Fruit fly (Drosophila melanogaster) whole organism, embryonic: Measurements from ENCODE around the gene st.
A peak's percentile ranks its signal among the peaks of the same experiment; 100 is the strongest.

Experiments
- ATbp ChIP-seq: fragments of 200-800 bp; sonication (Bioruptor generic); optimal IDR thresholded peaks from 2 replicates; lab custom pipeline; 2017; ENCODE audit warnings: missing biosample characterization, mild to moderate bottlenecking, missing genetic modification characterization, missing genetic modification reagents
- CG10654 ChIP-seq: fragments of 200-800 bp; sonication (Bioruptor generic); optimal IDR thresholded peaks from 2 replicates; lab custom pipeline; 2016; ENCODE audit warnings: missing biosample characterization, missing genetic modification characterization
- CG11398 ChIP-seq: fragments of 200-800 bp; sonication (Bioruptor generic); optimal IDR thresholded peaks from 2 replicates; lab custom pipeline; 2016; ENCODE audit warnings: missing biosample characterization, missing genetic modification characterization
- CG11504 ChIP-seq: fragments of 200-800 bp; sonication (Bioruptor generic); optimal IDR thresholded peaks from 3 replicates; lab custom pipeline; 2019; ENCODE audit warnings: missing biosample characterization, mild to moderate bottlenecking, missing genetic modification characterization, moderate library complexity
- CG12071 ChIP-seq: fragments of 200-800 bp; sonication (Bioruptor generic); optimal IDR thresholded peaks from 3 replicates; lab custom pipeline; 2018; ENCODE audit warnings: missing biosample characterization, mild to moderate bottlenecking, missing genetic modification characterization
- CG12155 ChIP-seq: fragments of 200-800 bp; sonication (Bioruptor generic); optimal IDR thresholded peaks from 3 replicates; lab custom pipeline; 2016; ENCODE audit warnings: missing biosample characterization, missing genetic modification characterization
- CG12769 ChIP-seq: fragments of 200-800 bp; sonication (Bioruptor generic); optimal IDR thresholded peaks from 2 replicates; lab custom pipeline; 2019; ENCODE audit warnings: missing biosample characterization, mild to moderate bottlenecking, missing genetic modification characterization, moderate library complexity
- CG13894 ChIP-seq: fragments of 200-800 bp; sonication (Bioruptor generic); optimal IDR thresholded peaks from 3 replicates; lab custom pipeline; 2018; ENCODE audit warnings: missing biosample characterization, mild to moderate bottlenecking, missing genetic modification characterization, moderate library complexity
- CG14441 ChIP-seq: fragments of 200-800 bp; sonication (Bioruptor generic); IDR thresholded peaks from 2 replicates; pipeline ENCODE4 v1.3.6; 2022; ENCODE audit warnings: missing biosample characterization, missing genetic modification characterization
- CG15011 ChIP-seq: fragments of 200-800 bp; sonication (Bioruptor generic); optimal IDR thresholded peaks from 3 replicates; lab custom pipeline; 2018; ENCODE audit warnings: missing biosample characterization, mild to moderate bottlenecking, missing genetic modification characterization
- CG17385 ChIP-seq: fragments of 200-800 bp; sonication (Bioruptor generic); optimal IDR thresholded peaks from 3 replicates; lab custom pipeline; 2018; ENCODE audit warnings: missing biosample characterization, mild to moderate bottlenecking, missing genetic modification characterization
- CG17912 ChIP-seq: fragments of 200-800 bp; sonication (Bioruptor generic); optimal IDR thresholded peaks from 2 replicates; lab custom pipeline; 2018; ENCODE audit warnings: missing biosample characterization, mild to moderate bottlenecking, missing genetic modification characterization
- CG2678 ChIP-seq: fragments of 200-800 bp; sonication (Bioruptor generic); optimal IDR thresholded peaks from 3 replicates; lab custom pipeline; 2019; ENCODE audit warnings: missing biosample characterization, mild to moderate bottlenecking, missing genetic modification characterization, moderate library complexity
- CG33213 ChIP-seq: fragments of 200-800 bp; sonication (Bioruptor generic); optimal IDR thresholded peaks from 3 replicates; lab custom pipeline; 2016; ENCODE audit warnings: missing biosample characterization, missing genetic modification characterization
- CG34422 ChIP-seq: fragments of 200-800 bp; sonication (Bioruptor generic); IDR thresholded peaks from 3 replicates; pipeline ENCODE4 v1.3.6; 2022; ENCODE audit warnings: missing biosample characterization, missing genetic modification characterization
- CG9817 ChIP-seq: fragments of 200-800 bp; sonication (Bioruptor generic); optimal IDR thresholded peaks from 2 replicates; lab custom pipeline; 2018; ENCODE audit warnings: missing biosample characterization, mild to moderate bottlenecking, missing genetic modification characterization, moderate library complexity
- CG9932 ChIP-seq: fragments of 200-800 bp; sonication (Bioruptor generic); IDR thresholded peaks from 2 replicates; pipeline ENCODE4 v1.3.6; 2022; ENCODE audit warnings: missing biosample characterization, missing genetic modification characterization
- Dll ChIP-seq: fragments of 200-800 bp; sonication (Bioruptor generic); IDR thresholded peaks from 4 replicates; pipeline ENCODE4 v1.3.6; 2022; ENCODE audit warnings: missing biosample characterization, missing genetic modification characterization; ENCODE audit not compliant: partially characterized antibody
- Fer1 ChIP-seq: fragments of 200-800 bp; sonication (Bioruptor generic); optimal IDR thresholded peaks from 2 replicates; lab custom pipeline; 2017; ENCODE audit warnings: missing biosample characterization, mild to moderate bottlenecking, missing genetic modification characterization
- GATAe ChIP-seq: fragments of 200-800 bp; sonication (Bioruptor generic); conservative IDR thresholded peaks from 2 replicates; pipeline ENCODE4 v1.3.6; 2022; ENCODE audit warnings: missing biosample characterization, missing genetic modification characterization
- Hey ChIP-seq: fragments of 200-800 bp; sonication (Bioruptor generic); optimal IDR thresholded peaks from 3 replicates; lab custom pipeline; 2018; ENCODE audit warnings: missing biosample characterization, mild to moderate bottlenecking, missing genetic modification characterization
- Lhr ChIP-seq: fragments of 200-800 bp; sonication (Bioruptor generic); optimal IDR thresholded peaks from 3 replicates; lab custom pipeline; 2017; ENCODE audit warnings: mild to moderate bottlenecking, missing biosample characterization, missing genetic modification reagents, missing genetic modification characterization
- Lpt ChIP-seq: fragments of >200 bp; optimal IDR thresholded peaks from 2 replicates; lab custom pipeline; 2018; ENCODE audit warnings: missing biosample characterization, missing genetic modification characterization
- Max ChIP-seq: fragments of 200-800 bp; sonication (Bioruptor generic); optimal IDR thresholded peaks from 2 replicates; lab custom pipeline; 2016; ENCODE audit warnings: missing biosample characterization, mild to moderate bottlenecking, missing genetic modification characterization
- Med ChIP-seq: fragments of 200-800 bp; sonication (Bioruptor generic); peaks from one replicate; lab custom pipeline; 2016; ENCODE audit warnings: missing biosample characterization, missing genetic modification characterization, mild to moderate bottlenecking, inconsistent platforms, moderate library complexity
- Mrtf ChIP-seq: fragments of 200-800 bp; sonication (Bioruptor generic); IDR thresholded peaks from 3 replicates; pipeline ENCODE4 v1.3.6; 2022; ENCODE audit warnings: missing biosample characterization, missing genetic modification characterization
- NC2α ChIP-seq: fragments of 200-800 bp; sonication (Bioruptor generic); optimal IDR thresholded peaks from 2 replicates; lab custom pipeline; 2016; ENCODE audit warnings: missing biosample characterization, missing genetic modification characterization
- NK7.1 ChIP-seq: fragments of 200-800 bp; sonication (Bioruptor generic); optimal IDR thresholded peaks from 3 replicates; lab custom pipeline; 2016; ENCODE audit warnings: missing biosample characterization, missing genetic modification characterization
- Ravus ChIP-seq: fragments of 200-800 bp; sonication (Bioruptor generic); IDR thresholded peaks from 2 replicates; pipeline ENCODE4 v1.3.6; 2022; ENCODE audit warnings: missing biosample characterization, missing genetic modification characterization
- Sox102F ChIP-seq: fragments of 200-800 bp; sonication (Bioruptor generic); optimal IDR thresholded peaks from 2 replicates; lab custom pipeline; 2018; ENCODE audit warnings: missing biosample characterization, mild to moderate bottlenecking, missing genetic modification characterization, moderate library complexity
- Spps ChIP-seq: fragments of 200-800 bp; sonication (Bioruptor generic); optimal IDR thresholded peaks from 2 replicates; lab custom pipeline; 2018; ENCODE audit warnings: missing biosample characterization, mild to moderate bottlenecking, missing genetic modification characterization
- YL-1 ChIP-seq: fragments of 200-800 bp; sonication (Bioruptor generic); optimal IDR thresholded peaks from 3 replicates; lab custom pipeline; 2017; ENCODE audit warnings: missing biosample characterization, mild to moderate bottlenecking, missing genetic modification characterization
- al ChIP-seq: fragments of 200-800 bp; sonication (Bioruptor generic); IDR thresholded peaks from 2 replicates; pipeline ENCODE4 v1.3.6; 2022; ENCODE audit warnings: missing biosample characterization, missing genetic modification characterization
- cad ChIP-seq: fragments of >200 bp; optimal IDR thresholded peaks from 2 replicates; lab custom pipeline; 2017; ENCODE audit warnings: missing biosample characterization, missing genetic modification characterization
- caup ChIP-seq: fragments of 200-800 bp; sonication (Bioruptor generic); optimal IDR thresholded peaks from 3 replicates; lab custom pipeline; 2017; ENCODE audit warnings: missing biosample characterization, mild to moderate bottlenecking, missing genetic modification characterization, moderate library complexity; ENCODE audit not compliant: severe bottlenecking
- corto ChIP-seq: fragments of 200-800 bp; sonication (Bioruptor generic); optimal IDR thresholded peaks from 2 replicates; lab custom pipeline; 2016; ENCODE audit warnings: missing biosample characterization, mild to moderate bottlenecking, missing genetic modification characterization, moderate library complexity
- dpn ChIP-seq, 2 experiments: fragments of 200-800 bp; sonication (Bioruptor generic); optimal IDR thresholded peaks; 3 replicates each; lab custom pipeline; 2016; ENCODE audit warnings: missing biosample characterization in 2 of 2, missing genetic modification characterization in 2 of 2
- emc ChIP-seq: fragments of 200-800 bp; sonication (Bioruptor generic); optimal IDR thresholded peaks from 2 replicates; lab custom pipeline; 2016; ENCODE audit warnings: missing biosample characterization, missing genetic modification characterization
- eve ChIP-seq, 2 experiments: fragments of >200 bp; optimal IDR thresholded peaks; 2 replicates each; lab custom pipeline; 2017; ENCODE audit warnings: missing biosample characterization in 2 of 2, missing genetic modification characterization in 2 of 2
- jumu ChIP-seq: fragments of 200-800 bp; sonication (Bioruptor generic); optimal IDR thresholded peaks from 3 replicates; lab custom pipeline; 2016; ENCODE audit warnings: missing biosample characterization, missing genetic modification characterization
- lilli ChIP-seq: fragments of 200-800 bp; sonication (Bioruptor generic); optimal IDR thresholded peaks from 3 replicates; lab custom pipeline; 2016; ENCODE audit warnings: missing biosample characterization, missing genetic modification characterization
- mld ChIP-seq: fragments of 200-800 bp; sonication (Bioruptor generic); IDR thresholded peaks from 3 replicates; pipeline ENCODE4 v1.3.6; 2022; ENCODE audit warnings: missing biosample characterization, missing genetic modification characterization; ENCODE audit not compliant: partially characterized antibody
- nom ChIP-seq: fragments of 200-800 bp; sonication (Bioruptor generic); optimal IDR thresholded peaks from 2 replicates; lab custom pipeline; 2017; ENCODE audit warnings: missing biosample characterization, missing genetic modification characterization, mild to moderate bottlenecking, moderate library complexity, missing genetic modification reagents
- otp ChIP-seq: fragments of 200-800 bp; sonication (Bioruptor generic); IDR thresholded peaks from 3 replicates; pipeline ENCODE4, ENCODE4 v1.3.6; 2022; ENCODE audit warnings: missing biosample characterization, missing genetic modification characterization
- pnt ChIP-seq: fragments of 200-800 bp; sonication (Bioruptor generic); optimal IDR thresholded peaks from 3 replicates; lab custom pipeline; 2016; ENCODE audit warnings: missing biosample characterization, missing genetic modification characterization
- prd ChIP-seq, 3 experiments: fragments of >200 bp in 2 of 3; fragments of 200-800 bp in 1 of 3; sonication (Bioruptor generic) in 1 of 3; optimal IDR thresholded peaks in 2 of 3; IDR thresholded peaks in 1 of 3; 2 replicates in 2 of 3; 3 replicates in 1 of 3; pipeline versions ENCODE4 v1.3.6 to Lab custom; 2017 to 2022; ENCODE audit warnings: missing biosample characterization in 1 of 3, missing genetic modification characterization in 1 of 3
- stc ChIP-seq: fragments of 200-800 bp; sonication (Bioruptor generic); IDR thresholded peaks from 2 replicates; pipeline ENCODE4 v1.3.6; 2022; ENCODE audit warnings: missing biosample characterization, missing genetic modification characterization
- tna ChIP-seq: fragments of 200-800 bp; sonication (Bioruptor generic); IDR thresholded peaks from 2 replicates; pipeline ENCODE4 v1.3.6; 2022; ENCODE audit warnings: missing biosample characterization, missing genetic modification characterization; ENCODE audit not compliant: partially characterized antibody
- toy ChIP-seq: fragments of 200-800 bp; sonication (Bioruptor generic); IDR thresholded peaks from 2 replicates; pipeline ENCODE4 v1.3.6; 2022; ENCODE audit warnings: missing biosample characterization, missing genetic modification characterization
- tup ChIP-seq: fragments of 200-800 bp; sonication (Bioruptor generic); optimal IDR thresholded peaks from 2 replicates; lab custom pipeline; 2016; ENCODE audit warnings: missing biosample characterization, mild to moderate bottlenecking, missing genetic modification characterization, moderate library complexity
- unc-4 ChIP-seq: fragments of 200-800 bp; sonication (Bioruptor generic); IDR thresholded peaks from 2 replicates; pipeline ENCODE4 v1.3.6; 2022; ENCODE audit warnings: missing biosample characterization, missing genetic modification characterization; ENCODE audit not compliant: partially characterized antibody

st gene

dm6 chr3L:16494651-16495074 lies 2.8 kb upstream of the st start (continued):
- TF ChIP-seq Hey (tag; lab: Kevin White, UChicago) = no peak
- TF ChIP-seq toy (GFP tag; lab: Robert Waterston, UW) = no peak
- no peak for TF ChIP-seq YL-1 (GFP tag; lab: Kevin White, UChicago)
- no peak for TF ChIP-seq cad (GFP tag; lab: Kevin White, UChicago)
- no peak for TF ChIP-seq emc (GFP tag; lab: Kevin White, UChicago)
- no peak for TF ChIP-seq jumu (GFP tag; lab: Kevin White, UChicago)
- no peak for TF ChIP-seq corto
- TF ChIP-seq CG12155 (GFP tag; lab: Kevin White, UChicago) = no peak
- no peak for TF ChIP-seq CG17912 (GFP tag; lab: Kevin White, UChicago)
- peak; percentile 31 for TF ChIP-seq CG12071 (GFP tag; lab: Kevin White, UChicago)
- TF ChIP-seq caup (GFP tag; lab: Kevin White, UChicago) = peak; percentile 39
- no peak for TF ChIP-seq CG13894
- TF ChIP-seq pnt = no peak
- no peak for TF ChIP-seq CG11398 (GFP tag; lab: Kevin White, UChicago)
- no peak for TF ChIP-seq CG9817 (tag; lab: Kevin White, UChicago)
- TF ChIP-seq Med (GFP tag; lab: Kevin White, UChicago) = peak; percentile 79
- TF ChIP-seq GATAe (GFP tag; lab: Robert Waterston, UW) = no peak
- no peak for TF ChIP-seq otp (GFP tag; lab: Robert Waterston, UW)
- no peak for TF ChIP-seq prd (optimal IDR thresholded peaks at IDR 0.05; lab: Kevin White, UChicago)
- TF ChIP-seq prd (GFP tag; IDR thresholded peaks at IDR 0.05; lab: Robert Waterston, UW) = no peak
- no peak for TF ChIP-seq CG10654 (GFP tag; lab: Kevin White, UChicago)
- TF ChIP-seq CG12769 (tag; lab: Kevin White, UChicago) = peak; percentile 23
- peak; percentile 23; the same call in 1 of the 2 replicates for TF ChIP-seq CG9932 (GFP tag; lab: Robert Waterston, UW)
- TF ChIP-seq Fer1 = peak; percentile 9
- no peak for TF ChIP-seq tup (GFP tag; lab: Kevin White, UChicago)
- TF ChIP-seq Ravus = no peak
- TF ChIP-seq CG11504 (tag; lab: Kevin White, UChicago) = peak; percentile 50
- no peak for TF ChIP-seq CG15011 (GFP tag; lab: Kevin White, UChicago)
- TF ChIP-seq tna (GFP tag; lab: Robert Waterston, UW) = no peak
- no peak for TF ChIP-seq Lpt
- TF ChIP-seq ATbp = peak; percentile 53
- TF ChIP-seq Lhr = no peak
- TF ChIP-seq Spps = no peak
- no peak for TF ChIP-seq CG33213 (GFP tag; lab: Kevin White, UChicago)
- peak; percentile 23 for TF ChIP-seq Sox102F (GFP tag; lab: Kevin White, UChicago)
- TF ChIP-seq NC2α (GFP tag; lab: Kevin White, UChicago) = no peak
- TF ChIP-seq dpn (GFP tag; optimal IDR thresholded peaks at IDR 0.05; lab: Kevin White, UChicago) = no peak
- TF ChIP-seq Dll (GFP tag; lab: Robert Waterston, UW) = no peak
- no peak for TF ChIP-seq nom (GFP tag; lab: Kevin White, UChicago)
- no peak for TF ChIP-seq CG14441
- no peak for TF ChIP-seq al (GFP tag; lab: Robert Waterston, UW)
- no peak for TF ChIP-seq stc (GFP tag; lab: Robert Waterston, UW)
- no peak for TF ChIP-seq mld (GFP tag; lab: Robert Waterston, UW)
- no peak for TF ChIP-seq eve (GFP tag; optimal IDR thresholded peaks at IDR 0.05; lab: Kevin White, UChicago)
- no peak for TF ChIP-seq NK7.1 (GFP tag; lab: Kevin White, UChicago)
- no peak for TF ChIP-seq Max (GFP tag; lab: Kevin White, UChicago)
- TF ChIP-seq Mrtf = no peak
- TF ChIP-seq CG17385 (GFP tag; lab: Kevin White, UChicago) = no peak
- TF ChIP-seq lilli (GFP tag; lab: Kevin White, UChicago) = no peak
- peak; percentile 67 for TF ChIP-seq CG2678 (tag; lab: Kevin White, UChicago)
- no peak for TF ChIP-seq CG34422 (GFP tag; lab: Robert Waterston, UW)
- no peak for TF ChIP-seq unc-4 (GFP tag; lab: Robert Waterston, UW)
